Worm (Caenorhabditis elegans): ENCODE results near the gene B0547.2.

DNA sequence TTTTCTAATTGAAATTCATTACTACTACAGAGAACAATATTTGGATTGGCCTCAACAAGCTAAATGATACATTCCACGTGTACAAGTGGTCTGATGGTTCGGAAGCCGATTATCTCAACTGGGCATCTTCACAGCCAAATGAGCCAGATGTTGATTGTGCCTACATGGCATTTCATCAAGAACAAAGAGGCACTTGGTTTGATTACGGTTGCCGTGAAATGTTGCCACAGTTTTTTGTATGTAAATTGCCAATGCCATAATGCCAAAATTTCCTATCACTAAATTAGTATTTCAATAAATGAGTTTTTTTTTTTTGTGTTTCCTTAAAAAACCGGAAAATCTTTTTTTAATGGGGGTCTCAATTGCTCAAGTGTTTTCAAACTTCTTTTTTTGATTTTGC is 8.9 kb downstream of the B0547.2 start:
- TF ChIP-seq him-1 (tag; optimal IDR thresholded peaks at IDR 0.05): no peak
- no peak for TF ChIP-seq W03F9.2 (tag; optimal IDR thresholded peaks at IDR 0.05)
- TF ChIP-seq dao-5 (tag; optimal IDR thresholded peaks at IDR 0.05): no peak
